Fruit fly (Drosophila melanogaster): Measurements from ENCODE around the gene ArgRS-m.

ArgRS-m gene

dm6 chr3R:7895457-7895856 lies 8.6 kb downstream of the ArgRS-m start (continued):
- TF ChIP-seq OdsH (GFP tag; optimal IDR thresholded peaks at IDR 0.05) (peak; percentile 76), CG3032 (tag; optimal IDR thresholded peaks at IDR 0.05) (peak; percentile 87), Eip75B (GFP tag; optimal IDR thresholded peaks at IDR 0.05) (peak; percentile 90), CG7368 (GFP tag; optimal IDR thresholded peaks at IDR 0.05) (peak; percentile 88), Hr4 (GFP tag; optimal IDR thresholded peaks at IDR 0.05) (peak; percentile 93), Eip93F (GFP tag; optimal IDR thresholded peaks at IDR 0.05) (no peak), fd59A (GFP tag; optimal IDR thresholded peaks at IDR 0.05) (peak; percentile 78)

dm6 chr3R:7899277-7899676 lies 12.4 kb downstream of the ArgRS-m start:
- TF ChIP-seq acj6 (GFP tag; optimal IDR thresholded peaks at IDR 0.05) (no peak), net (GFP tag; optimal IDR thresholded peaks at IDR 0.05) (no peak), CG3032 (tag; optimal IDR thresholded peaks at IDR 0.05) (no peak), CG11902 (GFP tag; optimal IDR thresholded peaks at IDR 0.05) (no peak)

- no peak for TF ChIP-seq CG8632 (GFP tag; optimal IDR thresholded peaks at IDR 0.05)
- no peak for TF ChIP-seq CG31627 (GFP tag; optimal IDR thresholded peaks at IDR 0.05)
- TF ChIP-seq dsx (GFP tag; optimal IDR thresholded peaks at IDR 0.05; ENCODE audit: poor library complexity, severe bottlenecking): no peak
- TF ChIP-seq Sox15 (GFP tag; optimal IDR thresholded peaks at IDR 0.05): no peak
- TF ChIP-seq Gug (GFP tag; IDR thresholded peaks at IDR 0.05): no peak
- no peak for TF ChIP-seq CG6276 (GFP tag; optimal IDR thresholded peaks at IDR 0.05)
- no peak for TF ChIP-seq CG9139 (GFP tag; optimal IDR thresholded peaks at IDR 0.05)
Measured at dm6 chr3R:7902313-7902872, 15.5 kb downstream of the ArgRS-m start, which contains the start of gene mRpS9. Gene mRpS9 (minus strand): TSS chr3R:7902667.

- TF ChIP-seq lz (GFP tag; optimal IDR thresholded peaks at IDR 0.05): peak; percentile 58
- TF ChIP-seq CG10631 (GFP tag; optimal IDR thresholded peaks at IDR 0.05): no peak
- TF ChIP-seq Sox15 (GFP tag; optimal IDR thresholded peaks at IDR 0.05): peak; percentile 20
- no peak for TF ChIP-seq CG8119 (GFP tag; IDR thresholded peaks at IDR 0.05)
- TF ChIP-seq achi (GFP tag; optimal IDR thresholded peaks at IDR 0.05): no peak
- TF ChIP-seq CG11294 (GFP tag; IDR thresholded peaks at IDR 0.05): no peak
- no peak for TF ChIP-seq Blimp-1 (GFP tag; optimal IDR thresholded peaks at IDR 0.05)
- TF ChIP-seq eg (GFP tag; IDR thresholded peaks at IDR 0.05): no peak
- no peak for TF ChIP-seq salr (GFP tag; optimal IDR thresholded peaks at IDR 0.05)
- TF ChIP-seq Sox102F (GFP tag; optimal IDR thresholded peaks at IDR 0.05): no peak
- TF ChIP-seq fkh (GFP tag; optimal IDR thresholded peaks at IDR 0.05): no peak
- no peak for TF ChIP-seq CG32006 (GFP tag; optimal IDR thresholded peaks at IDR 0.05)
- no peak for TF ChIP-seq Met (GFP tag; optimal IDR thresholded peaks at IDR 0.05)
- TF ChIP-seq topi (GFP tag; optimal IDR thresholded peaks at IDR 0.05): no peak
- peak; percentile 42 for TF ChIP-seq esn (GFP tag; optimal IDR thresholded peaks at IDR 0.05)
- TF ChIP-seq cyc (GFP tag; optimal IDR thresholded peaks at IDR 0.05): peak; percentile 34
- TF ChIP-seq ss (GFP tag; optimal IDR thresholded peaks at IDR 0.05): no peak
- no peak for TF ChIP-seq dsx (GFP tag; optimal IDR thresholded peaks at IDR 0.05; ENCODE audit: poor library complexity, severe bottlenecking)
- TF ChIP-seq Eip75B (GFP tag; optimal IDR thresholded peaks at IDR 0.05): no peak
- TF ChIP-seq CG3032 (tag; optimal IDR thresholded peaks at IDR 0.05): peak; percentile 42
- TF ChIP-seq Sox14 (GFP tag; optimal IDR thresholded peaks at IDR 0.05): no peak
- no peak for TF ChIP-seq net (GFP tag; optimal IDR thresholded peaks at IDR 0.05)
- peak; percentile 53 for TF ChIP-seq CG31627 (GFP tag; optimal IDR thresholded peaks at IDR 0.05)
- TF ChIP-seq CG11762 (GFP tag; optimal IDR thresholded peaks at IDR 0.05; ENCODE audit: insufficient read depth): no peak
- no peak for TF ChIP-seq Hr38 (GFP tag; optimal IDR thresholded peaks at IDR 0.05)
- TF ChIP-seq vri (GFP tag; optimal IDR thresholded peaks at IDR 0.05): no peak
- TF ChIP-seq CG1621 (tag; optimal IDR thresholded peaks at IDR 0.05): no peak
- TF ChIP-seq dac (GFP tag; optimal IDR thresholded peaks at IDR 0.05): no peak
- TF ChIP-seq CG7368 (GFP tag; optimal IDR thresholded peaks at IDR 0.05): no peak
- no peak for TF ChIP-seq CG9139 (GFP tag; optimal IDR thresholded peaks at IDR 0.05)
- TF ChIP-seq Ets96B (tag; optimal IDR thresholded peaks at IDR 0.05): no peak
- TF ChIP-seq svp (GFP tag): peak; percentile 85
- TF ChIP-seq CG8632 (GFP tag; optimal IDR thresholded peaks at IDR 0.05): no peak
- no peak for TF ChIP-seq CG15336 (GFP tag; IDR thresholded peaks at IDR 0.05)
- no peak for TF ChIP-seq CG6792 (GFP tag; optimal IDR thresholded peaks at IDR 0.05)
- TF ChIP-seq Eip78C (GFP tag): no peak
Measured at dm6 chr3R:7907311-7907710, 20.5 kb downstream of the ArgRS-m start, which contains the start of the genes Taf7 and EMC1. Gene Taf7 (plus strand): TSS chr3R:7907333. Gene EMC1 (minus strand): TSS chr3R:7907363.

Data from whole organism, prepupa.